Fruit fly (Drosophila melanogaster) whole organism, wandering third instar larva: Measurements from ENCODE around the gene Sap47.

ENCODE experiments used
- Abd-B ChIP-seq: fragments of >200 bp; optimal IDR thresholded peaks from 2 replicates; lab custom pipeline; 2017; ENCODE audit warnings: missing biosample characterization, missing genetic modification characterization
- CG32264 ChIP-seq: fragments of 200-800 bp; sonication (Bioruptor generic); optimal IDR thresholded peaks from 2 replicates; lab custom pipeline; 2016; ENCODE audit warnings: missing biosample characterization, missing genetic modification characterization
- CG9705 ChIP-seq: fragments of 200-800 bp; sonication (Bioruptor generic); optimal IDR thresholded peaks from 2 replicates; lab custom pipeline; 2018; ENCODE audit warnings: missing biosample characterization, mild to moderate bottlenecking, missing genetic modification characterization
- CrebA ChIP-seq: fragments of 200-800 bp; sonication (Bioruptor generic); optimal IDR thresholded peaks from 2 replicates; lab custom pipeline; 2016; ENCODE audit warnings: missing biosample characterization, mild to moderate bottlenecking, missing genetic modification characterization, borderline replicate concordance
- Dfd ChIP-seq: fragments of >200 bp; optimal IDR thresholded peaks from 2 replicates; lab custom pipeline; 2017; ENCODE audit warnings: missing biosample characterization, missing genetic modification characterization
- Dif ChIP-seq: fragments of 200-275, 200-300 bp; sonication (Bioruptor generic); optimal IDR thresholded peaks from 2 replicates; lab custom pipeline; 2018; ENCODE audit warnings: missing biosample characterization, missing genetic modification characterization; ENCODE audit not compliant: partially characterized antibody
- HLH106 ChIP-seq: fragments of 200-800 bp; optimal IDR thresholded peaks from 3 replicates; lab custom pipeline; 2019; ENCODE audit warnings: missing biosample characterization, mild to moderate bottlenecking, missing genetic modification characterization, moderate library complexity
- Hnf4 ChIP-seq: fragments of 200-800 bp; sonication (Bioruptor generic); optimal IDR thresholded peaks from 2 replicates; lab custom pipeline; 2016; ENCODE audit warnings: missing biosample characterization, mild to moderate bottlenecking, missing genetic modification characterization
- Hr78 ChIP-seq: fragments of >200 bp; optimal IDR thresholded peaks from 2 replicates; lab custom pipeline; 2017; ENCODE audit warnings: missing biosample characterization, missing genetic modification characterization
- Hr83 ChIP-seq: fragments of 200-300 bp; sonication (Bioruptor generic); optimal IDR thresholded peaks from 2 replicates; lab custom pipeline; 2016; ENCODE audit warnings: missing biosample characterization, mild to moderate bottlenecking, missing genetic modification characterization, moderate library complexity; ENCODE audit not compliant: poor library complexity, severe bottlenecking
- Jra ChIP-seq: sonication (Bioruptor generic); optimal IDR thresholded peaks from 2 replicates; lab custom pipeline; 2016; ENCODE audit warnings: missing biosample characterization, missing genetic modification characterization
- Mio ChIP-seq: sonication (Bioruptor generic); optimal IDR thresholded peaks from 2 replicates; lab custom pipeline; 2016; ENCODE audit warnings: missing biosample characterization, missing genetic modification characterization
- OdsH ChIP-seq: fragments of 200-800 bp; sonication (Bioruptor generic); optimal IDR thresholded peaks from 2 replicates; lab custom pipeline; 2016; ENCODE audit warnings: missing biosample characterization, mild to moderate bottlenecking, missing genetic modification characterization
- Rel ChIP-seq, 2 experiments: fragments of 200-800 bp; sonication (Bioruptor generic) in 1 of 2; optimal IDR thresholded peaks; 2 replicates in 1 of 2; 3 replicates in 1 of 2; lab custom pipeline; 2016 to 2019; ENCODE audit warnings: mild to moderate bottlenecking in 2 of 2, missing biosample characterization in 2 of 2, missing genetic modification characterization in 2 of 2, moderate library complexity in 1 of 2
- Sp1 ChIP-seq: fragments of 200-800 bp; sonication (Bioruptor generic); optimal IDR thresholded peaks from 3 replicates; lab custom pipeline; 2019; ENCODE audit warnings: missing biosample characterization, mild to moderate bottlenecking, missing genetic modification characterization, moderate library complexity
- Vsx2 ChIP-seq: fragments of 200-300, 225-300 bp; sonication (Bioruptor generic); optimal IDR thresholded peaks from 2 replicates; lab custom pipeline; 2018; ENCODE audit warnings: missing biosample characterization, missing genetic modification characterization; ENCODE audit not compliant: partially characterized antibody
- br ChIP-seq: fragments of 200-800 bp; sonication (Bioruptor generic); optimal IDR thresholded peaks from 2 replicates; lab custom pipeline; 2016; ENCODE audit warnings: missing biosample characterization, missing genetic modification characterization
- brk ChIP-seq: fragments of 200-800 bp; sonication (Bioruptor generic); optimal IDR thresholded peaks from 2 replicates; lab custom pipeline; 2016; ENCODE audit warnings: missing biosample characterization, mild to moderate bottlenecking, missing genetic modification characterization
- dl ChIP-seq, 2 experiments: fragments of 175-275, 200-275 bp in 1 of 2; fragments of 200-275 bp in 1 of 2; sonication (Bioruptor generic); optimal IDR thresholded peaks; lab custom pipeline; 2018; ENCODE audit warnings: mild to moderate bottlenecking in 2 of 2, missing biosample characterization in 2 of 2, missing genetic modification characterization in 2 of 2, moderate library complexity in 2 of 2; ENCODE audit not compliant: partially characterized antibody in 2 of 2, insufficient read depth in 1 of 2
- dmrt93B ChIP-seq: fragments of 200-800 bp; sonication (Bioruptor generic); optimal IDR thresholded peaks from 2 replicates; lab custom pipeline; 2018; ENCODE audit warnings: missing biosample characterization, mild to moderate bottlenecking, missing genetic modification characterization
- ey ChIP-seq: fragments of 200-800 bp; sonication (Bioruptor generic); optimal IDR thresholded peaks from 2 replicates; lab custom pipeline; 2016; ENCODE audit warnings: missing biosample characterization, missing genetic modification characterization
- foxo ChIP-seq, 2 experiments: fragments of 200-800 bp; sonication (Bioruptor generic); optimal IDR thresholded peaks; 2 replicates in 1 of 2; 3 replicates in 1 of 2; lab custom pipeline; 2016 to 2017; ENCODE audit warnings: missing biosample characterization in 2 of 2, missing genetic modification characterization in 2 of 2
- fru ChIP-seq: fragments of 200-800 bp; sonication (Bioruptor generic); optimal IDR thresholded peaks from 3 replicates; lab custom pipeline; 2016; ENCODE audit warnings: missing biosample characterization, mild to moderate bottlenecking, missing genetic modification characterization
- h ChIP-seq: fragments of 200-800 bp; sonication (Bioruptor generic); optimal IDR thresholded peaks from 3 replicates; lab custom pipeline; 2016; ENCODE audit warnings: missing biosample characterization, mild to moderate bottlenecking, missing genetic modification characterization
- jim ChIP-seq: fragments of 175-275, 200-325 bp; sonication (Bioruptor generic); optimal IDR thresholded peaks from 2 replicates; lab custom pipeline; 2016; ENCODE audit warnings: missing biosample characterization, mild to moderate bottlenecking, missing genetic modification characterization
- lola ChIP-seq: fragments of >200 bp; optimal IDR thresholded peaks from 2 replicates; lab custom pipeline; 2017; ENCODE audit warnings: missing biosample characterization, missing genetic modification characterization
- pan ChIP-seq: fragments of >200 bp; optimal IDR thresholded peaks from 2 replicates; lab custom pipeline; 2017
- psq ChIP-seq: fragments of 200-800 bp; sonication (Bioruptor generic); optimal IDR thresholded peaks from 3 replicates; lab custom pipeline; 2017; ENCODE audit warnings: missing biosample characterization, mild to moderate bottlenecking, missing genetic modification characterization, moderate library complexity
- rgr ChIP-seq: fragments of 200-800 bp; sonication (Bioruptor generic); optimal IDR thresholded peaks from 3 replicates; lab custom pipeline; 2016; ENCODE audit warnings: missing biosample characterization, mild to moderate bottlenecking, missing genetic modification characterization
- sage ChIP-seq: fragments of 200-800 bp; sonication (Bioruptor generic); optimal IDR thresholded peaks from 2 replicates; lab custom pipeline; 2016; ENCODE audit warnings: missing biosample characterization, mild to moderate bottlenecking, missing genetic modification characterization
- sv ChIP-seq: fragments of 200-800 bp; sonication (Bioruptor generic); optimal IDR thresholded peaks from 3 replicates; lab custom pipeline; 2016; ENCODE audit warnings: missing biosample characterization, missing genetic modification characterization
- usp ChIP-seq: fragments of >200 bp; optimal IDR thresholded peaks from 2 replicates; lab custom pipeline; 2017; ENCODE audit warnings: missing biosample characterization, missing genetic modification characterization
- woc ChIP-seq: sonication (Bioruptor generic); optimal IDR thresholded peaks from 2 replicates; lab custom pipeline; 2016; ENCODE audit warnings: missing biosample characterization, mild to moderate bottlenecking, missing genetic modification characterization

The Sap47 gene

DNA sequence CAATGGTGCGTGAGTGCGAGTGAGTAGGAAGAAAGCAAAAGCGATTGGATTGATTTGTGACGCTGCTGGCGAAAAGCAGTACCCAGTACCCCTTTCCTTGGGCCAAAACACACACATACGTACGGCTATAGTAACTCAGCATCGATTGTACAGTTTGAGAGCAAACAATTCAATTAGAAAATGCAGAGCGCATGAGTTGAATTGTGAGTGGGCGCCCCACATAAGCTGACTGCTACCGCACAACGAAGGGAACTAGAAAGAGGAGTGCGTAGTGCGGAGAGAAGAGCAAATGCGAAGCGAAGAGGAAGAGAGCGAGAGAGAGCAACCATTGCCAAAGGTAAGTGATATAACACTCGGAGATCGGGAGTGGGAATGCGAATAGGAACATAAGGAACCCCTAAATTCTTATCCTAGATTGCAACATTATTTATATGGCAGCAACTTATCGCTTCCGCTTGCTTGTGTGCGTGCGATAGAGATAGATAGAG lies 38.6 kb downstream of the Sap47 start:
- no peak for TF ChIP-seq Hr78 (GFP tag; lab: Kevin White, UChicago)
- TF ChIP-seq dl (GFP tag; optimal IDR thresholded peaks at IDR 0.05; lab: Kevin White, UChicago; ENCODE audit: insufficient read depth in 1 of 2, partially characterized antibody in 2 of 2): peak; percentile 85 to 95
- peak; percentile 92 for TF ChIP-seq Vsx2 (GFP tag; lab: Kevin White, UChicago)
- no peak for TF ChIP-seq Hr83 (GFP tag; lab: Kevin White, UChicago)
- TF ChIP-seq CG9705 (GFP tag; lab: Kevin White, UChicago): no peak
- TF ChIP-seq h (GFP tag; lab: Kevin White, UChicago): no peak
- TF ChIP-seq usp (GFP tag; lab: Kevin White, UChicago): no peak
- TF ChIP-seq Dif (GFP tag; lab: Kevin White, UChicago): peak; percentile 98
- peak; percentile 29 for TF ChIP-seq Sp1 (GFP tag; lab: Kevin White, UChicago)
- no peak for TF ChIP-seq Jra
- peak; percentile 99 for TF ChIP-seq psq (GFP tag; lab: Kevin White, UChicago)
- no peak for TF ChIP-seq ey (GFP tag; lab: Kevin White, UChicago)
- no peak for TF ChIP-seq CG32264 (GFP tag; lab: Kevin White, UChicago)

DNA sequence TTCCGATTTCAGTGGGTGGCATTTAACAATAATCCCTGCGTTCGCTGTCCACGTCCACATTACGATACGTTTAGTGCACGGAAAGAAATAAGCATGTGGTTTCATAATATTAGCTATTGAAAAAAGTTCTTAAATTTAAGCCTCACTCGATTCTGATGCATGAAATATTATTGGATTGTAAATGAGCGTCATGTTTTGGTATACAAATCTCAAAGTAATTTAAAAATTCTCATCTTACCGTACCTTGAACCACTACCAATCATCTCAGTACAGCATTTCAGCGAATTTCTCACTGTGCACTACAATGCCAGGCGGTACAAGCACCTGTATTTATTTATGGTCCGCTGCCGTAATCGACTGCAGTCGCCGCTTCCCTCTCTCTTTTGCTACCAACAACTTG lies 39.3 kb downstream of the Sap47 start:
- peak; percentile 84 for TF ChIP-seq fru (GFP tag; lab: Kevin White, UChicago)
- no peak for TF ChIP-seq dl (GFP tag; optimal IDR thresholded peaks at IDR 0.05; lab: Kevin White, UChicago; ENCODE audit: insufficient read depth in 1 of 2, partially characterized antibody in 2 of 2)
- peak; percentile 16 for TF ChIP-seq Mio
- TF ChIP-seq Hr78 (GFP tag; lab: Kevin White, UChicago): no peak
- TF ChIP-seq CG9705 (GFP tag; lab: Kevin White, UChicago): peak; percentile 1
- TF ChIP-seq Sp1 (GFP tag; lab: Kevin White, UChicago): peak; percentile 53
- peak; percentile 63 for TF ChIP-seq Hnf4 (GFP tag; lab: Kevin White, UChicago)
- TF ChIP-seq sv: peak; percentile 66
- peak; percentile 9 to 85 for TF ChIP-seq foxo (GFP tag; optimal IDR thresholded peaks at IDR 0.05; lab: Kevin White, UChicago)
- peak; percentile 69 for TF ChIP-seq OdsH (GFP tag; lab: Kevin White, UChicago)
- TF ChIP-seq sage (GFP tag; lab: Kevin White, UChicago): no peak
- TF ChIP-seq Hr83 (GFP tag; lab: Kevin White, UChicago): peak; percentile 37
- TF ChIP-seq pan (lab: Kevin White, UChicago): no peak
- TF ChIP-seq h (GFP tag; lab: Kevin White, UChicago): peak; percentile 85
- peak; percentile 84 for TF ChIP-seq ey (GFP tag; lab: Kevin White, UChicago)
- TF ChIP-seq woc (GFP tag; lab: Kevin White, UChicago): peak; percentile 33
- TF ChIP-seq jim (GFP tag; lab: Kevin White, UChicago): no peak
- peak; percentile 80 for TF ChIP-seq rgr (GFP tag; lab: Kevin White, UChicago)
- TF ChIP-seq Jra: peak; percentile 37
- TF ChIP-seq dmrt93B: peak; percentile 37
- TF ChIP-seq usp (GFP tag; lab: Kevin White, UChicago): no peak
- no peak for TF ChIP-seq Rel (GFP tag; optimal IDR thresholded peaks at IDR 0.05; lab: Kevin White, UChicago)
- no peak for TF ChIP-seq Rel (tag; optimal IDR thresholded peaks at IDR 0.05; lab: Kevin White, UChicago)
- peak; percentile 29 for TF ChIP-seq CG32264 (GFP tag; lab: Kevin White, UChicago)
- peak; percentile 79 for TF ChIP-seq HLH106 (tag; lab: Kevin White, UChicago)
- peak; percentile 74 for TF ChIP-seq br (GFP tag; lab: Kevin White, UChicago)
- no peak for TF ChIP-seq brk (GFP tag; lab: Kevin White, UChicago)
- no peak for TF ChIP-seq Dif (GFP tag; lab: Kevin White, UChicago)

DNA sequence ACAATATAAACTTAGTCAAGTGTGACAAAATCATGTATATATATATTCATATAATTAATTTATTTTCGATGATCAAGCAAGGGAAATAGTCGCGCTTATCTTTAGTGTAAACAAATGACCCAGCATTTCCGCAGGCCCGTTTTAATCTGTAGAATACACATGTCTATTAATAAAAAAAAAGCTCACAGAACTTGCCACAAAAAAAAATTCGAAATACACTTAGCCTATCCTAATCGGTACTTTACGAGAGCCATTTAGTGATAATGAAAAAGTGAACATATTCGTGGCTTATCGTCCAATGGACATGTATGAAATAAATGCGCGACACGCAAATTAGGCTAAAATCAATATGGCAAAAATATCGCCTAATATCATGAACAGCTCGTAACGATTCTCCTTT lies 40.3 kb downstream of the Sap47 start:
- TF ChIP-seq h (GFP tag; lab: Kevin White, UChicago) (no peak), Hnf4 (GFP tag; lab: Kevin White, UChicago) (no peak), pan (lab: Kevin White, UChicago) (no peak), dl (GFP tag; optimal IDR thresholded peaks at IDR 0.05; lab: Kevin White, UChicago; ENCODE audit: insufficient read depth in 1 of 2, partially characterized antibody in 2 of 2) (no peak), CrebA (GFP tag; lab: Kevin White, UChicago) (no peak), brk (GFP tag; lab: Kevin White, UChicago) (no peak), psq (GFP tag; lab: Kevin White, UChicago) (no peak), sage (GFP tag; lab: Kevin White, UChicago) (no peak), HLH106 (tag; lab: Kevin White, UChicago) (no peak), lola (GFP tag; lab: Kevin White, UChicago) (no peak), Abd-B (no peak), foxo (GFP tag; optimal IDR thresholded peaks at IDR 0.05; lab: Kevin White, UChicago) (no peak), Dfd (GFP tag; lab: Kevin White, UChicago) (no peak), Mio (no peak)
